Fruit fly (Drosophila melanogaster): Measurements from ENCODE around the gene Pcyt1.

Pcyt1 gene

dm6 chr3L:1531159-1531558, 14.7 kb upstream of the Pcyt1 start, which contains the start of gene Ir62a:
Gene Ir62a (minus strand): TSS chr3L:1531259.
- TF ChIP-seq Eip78C (GFP tag) (no peak), topi (GFP tag; optimal IDR thresholded peaks at IDR 0.05) (no peak), CG34406 (GFP tag; optimal IDR thresholded peaks at IDR 0.05) (no peak), Met (GFP tag; optimal IDR thresholded peaks at IDR 0.05) (no peak), Ets21C (GFP tag; optimal IDR thresholded peaks at IDR 0.05) (no peak), CG11294 (GFP tag; IDR thresholded peaks at IDR 0.05) (no peak), vri (GFP tag; optimal IDR thresholded peaks at IDR 0.05) (no peak)

DNA sequence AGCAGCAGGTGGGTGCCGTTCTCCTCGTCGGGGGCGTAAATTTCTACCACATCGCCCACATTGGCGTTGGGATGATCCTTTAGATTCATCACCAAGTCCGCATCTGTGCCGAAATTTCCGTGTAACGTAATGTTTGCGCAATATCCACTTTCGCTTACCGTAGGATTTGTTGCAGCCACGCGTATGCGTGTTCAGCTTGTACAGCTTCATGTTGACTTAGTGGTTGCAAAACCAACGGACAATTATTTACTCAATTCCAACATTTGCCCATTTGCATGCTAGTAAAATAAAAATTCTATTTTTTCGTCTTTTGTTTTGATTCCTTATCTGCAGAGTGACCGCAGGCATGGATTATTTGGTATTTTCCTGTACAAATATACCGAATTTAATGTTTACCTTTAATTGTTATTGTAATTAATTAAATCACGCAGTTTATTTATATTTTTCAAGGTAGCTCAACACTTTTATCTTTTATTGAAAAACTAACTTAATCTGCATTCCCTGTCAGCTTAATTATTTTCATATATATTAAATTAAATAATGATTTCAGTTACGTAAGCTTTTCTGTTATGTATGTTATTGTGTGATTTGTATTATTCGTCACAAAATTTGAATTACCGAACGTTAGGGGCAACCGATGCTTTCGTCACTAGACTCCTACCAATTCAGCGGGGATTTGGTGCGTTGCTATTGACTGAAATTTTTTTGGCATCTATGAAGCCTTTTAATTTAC, 12.0 kb upstream of the Pcyt1 start, which contains the start of gene Iml1:
Gene Iml1, minus strand, starts transcription at position 336 of the 733 bp plus-strand sequence.
- TF ChIP-seq fkh (GFP tag; optimal IDR thresholded peaks at IDR 0.05) (peak; percentile 41), CG4318 (GFP tag; optimal IDR thresholded peaks at IDR 0.05) (no peak), lz (GFP tag; optimal IDR thresholded peaks at IDR 0.05) (peak; percentile 18), svp (GFP tag) (peak; percentile 63), esn (GFP tag; optimal IDR thresholded peaks at IDR 0.05) (peak; percentile 43)

DNA sequence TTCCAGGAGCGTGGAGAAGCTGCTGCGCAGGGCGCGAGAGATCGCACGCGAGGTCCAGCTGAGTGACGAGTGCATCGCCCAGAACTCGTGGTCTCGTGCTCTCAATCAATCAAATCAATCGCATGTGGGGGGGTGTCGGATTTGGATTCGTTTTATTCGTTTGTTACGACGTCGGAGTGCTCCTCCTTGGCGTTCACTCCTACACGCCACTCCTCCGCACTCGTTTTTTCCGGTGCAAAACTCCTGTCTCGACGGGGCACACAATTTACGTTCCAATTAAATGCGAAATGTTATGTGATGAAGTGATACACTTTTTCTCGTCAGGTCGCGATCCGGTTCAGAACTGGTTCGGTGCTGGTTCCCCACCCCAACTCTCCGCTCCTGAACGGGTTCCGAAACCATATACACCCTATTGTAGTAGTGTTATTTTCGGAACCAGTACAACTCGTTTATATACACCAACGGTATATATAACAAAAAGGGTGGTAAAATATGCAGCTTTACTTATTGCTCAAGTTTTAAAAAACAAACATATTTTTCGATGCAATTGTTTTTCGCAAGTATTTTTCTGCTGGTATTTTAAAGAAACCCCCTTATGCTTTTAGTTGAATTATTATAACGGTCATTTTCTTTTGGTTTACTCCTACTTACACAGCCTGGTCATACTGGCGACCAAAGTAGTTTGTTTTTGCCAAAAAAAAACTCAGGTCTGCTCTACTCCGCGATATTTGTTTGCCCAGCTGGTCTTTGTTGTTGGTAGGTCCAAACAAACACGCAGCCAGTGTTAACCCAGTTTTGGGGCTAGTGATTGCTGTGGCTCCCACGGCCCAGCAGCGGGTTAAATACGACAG, 9.2 kb upstream of the Pcyt1 start, which contains the start of the genes CG12091 and pns:
Gene CG12091, minus strand, starts transcription at position 349 of the 851 bp plus-strand sequence.
Gene pns, plus strand, starts transcription at position 651 of the 851 bp plus-strand sequence.
- TF ChIP-seq CG11902 (GFP tag; optimal IDR thresholded peaks at IDR 0.05) (peak; percentile 3), CG8119 (GFP tag; IDR thresholded peaks at IDR 0.05) (peak; percentile 24; the same call in 1 of the 3 replicates), CG4318 (GFP tag; optimal IDR thresholded peaks at IDR 0.05) (no peak), Eip78C (GFP tag) (peak; percentile 88), CG6792 (GFP tag; optimal IDR thresholded peaks at IDR 0.05) (peak; percentile 33), CG9139 (GFP tag; optimal IDR thresholded peaks at IDR 0.05) (no peak), ss (GFP tag; optimal IDR thresholded peaks at IDR 0.05) (peak in 1 of 2 experiments; percentile 29), Sox15 (GFP tag; optimal IDR thresholded peaks at IDR 0.05) (no peak), CG10631 (GFP tag; optimal IDR thresholded peaks at IDR 0.05) (no peak), vri (GFP tag; optimal IDR thresholded peaks at IDR 0.05) (peak; percentile 23), CG31627 (GFP tag; optimal IDR thresholded peaks at IDR 0.05) (peak; percentile 60), Lpt (GFP tag; optimal IDR thresholded peaks at IDR 0.05) (peak; percentile 21), CG8319 (GFP tag; optimal IDR thresholded peaks at IDR 0.05) (no peak), CG6808 (GFP tag; optimal IDR thresholded peaks at IDR 0.05) (no peak), Hr39 (GFP tag; optimal IDR thresholded peaks at IDR 0.05) (no peak), Smox (GFP tag; optimal IDR thresholded peaks at IDR 0.05) (no peak), cyc (GFP tag; optimal IDR thresholded peaks at IDR 0.05) (peak; percentile 61), svp (GFP tag) (peak; percentile 96), eg (GFP tag; IDR thresholded peaks at IDR 0.05) (peak; percentile 70), CG8632 (GFP tag; optimal IDR thresholded peaks at IDR 0.05) (peak; percentile 47), achi (GFP tag; optimal IDR thresholded peaks at IDR 0.05) (no peak), CG32006 (GFP tag; optimal IDR thresholded peaks at IDR 0.05) (no peak), Sox14 (GFP tag; optimal IDR thresholded peaks at IDR 0.05) (peak; percentile 44), Ets96B (tag; optimal IDR thresholded peaks at IDR 0.05) (peak; percentile 20), acj6 (GFP tag; optimal IDR thresholded peaks at IDR 0.05) (no peak), CG11762 (GFP tag; optimal IDR thresholded peaks at IDR 0.05; ENCODE audit: insufficient read depth) (no peak), CG34406 (GFP tag; optimal IDR thresholded peaks at IDR 0.05) (peak; percentile 24), CG3032 (tag; optimal IDR thresholded peaks at IDR 0.05) (peak; percentile 58), esn (GFP tag; optimal IDR thresholded peaks at IDR 0.05) (peak; percentile 63), dsx (GFP tag; optimal IDR thresholded peaks at IDR 0.05; ENCODE audit: poor library complexity, severe bottlenecking) (no peak), fd85E (GFP tag; optimal IDR thresholded peaks at IDR 0.05) (no peak), OdsH (GFP tag; optimal IDR thresholded peaks at IDR 0.05) (no peak), fkh (GFP tag; optimal IDR thresholded peaks at IDR 0.05) (peak; percentile 95), topi (GFP tag; optimal IDR thresholded peaks at IDR 0.05) (peak; percentile 41), dac (GFP tag; optimal IDR thresholded peaks at IDR 0.05) (no peak), lz (GFP tag; optimal IDR thresholded peaks at IDR 0.05) (peak; percentile 65), Met (GFP tag; optimal IDR thresholded peaks at IDR 0.05) (no peak), CG10669 (GFP tag; optimal IDR thresholded peaks at IDR 0.05) (no peak), CG3919 (GFP tag; optimal IDR thresholded peaks at IDR 0.05) (peak; percentile 64), CG16779 (tag; optimal IDR thresholded peaks at IDR 0.05) (no peak), CG15336 (GFP tag; IDR thresholded peaks at IDR 0.05) (peak; percentile 54), CG11294 (GFP tag; IDR thresholded peaks at IDR 0.05) (no peak)

All from whole organism, prepupa.